ENCODE assay signal across 1 fruit fly cellular context in the genomic region with DNA sequence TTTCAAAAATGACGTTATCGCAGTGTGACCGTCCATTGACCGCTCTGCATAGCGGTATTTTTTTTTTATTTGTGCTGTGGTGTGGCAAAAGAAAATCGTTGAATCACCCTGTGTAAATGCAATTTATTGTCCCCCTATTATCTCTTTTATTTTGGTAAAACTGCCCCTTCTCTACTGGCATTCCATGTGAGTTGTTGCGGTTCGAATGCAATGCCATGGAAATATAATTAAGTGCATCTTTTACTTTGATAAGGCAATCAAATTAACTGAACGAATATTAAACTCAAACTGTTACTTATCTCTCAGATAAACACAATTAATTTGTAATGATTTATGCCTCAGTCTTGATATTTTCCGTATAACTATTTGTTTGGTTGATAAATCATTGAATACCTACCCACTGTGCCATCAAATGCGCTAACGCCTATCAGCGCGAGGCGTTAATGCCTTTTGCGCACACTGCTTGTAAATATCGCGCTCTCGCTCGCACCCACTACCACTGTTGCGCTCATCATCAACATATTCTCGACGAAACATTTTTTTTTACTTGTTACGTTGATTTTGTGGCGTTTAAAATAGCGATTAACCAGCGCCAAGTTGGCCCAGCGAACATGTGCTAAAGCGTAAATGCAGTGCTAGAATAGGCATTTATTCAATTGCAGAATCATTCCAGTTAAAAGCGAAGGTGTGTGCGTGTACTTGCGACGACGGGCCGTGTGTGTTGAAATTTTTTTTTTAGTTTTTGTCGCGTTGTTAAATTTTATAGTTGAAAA.
TF ChIP-seq lines count a peak whose summit lies in the region.

No protein-coding gene starts in this region.

TF ChIP-seq in whole organism, embryonic, 481 proteins besides CTCF, POLR2A, EP300 and RAD21 (continued from another document and continues in another):
- TF ChIP-seq maf-S (GFP tag; optimal IDR thresholded peaks at IDR 0.05; lab: Kevin White, UChicago) (peak; percentile 52), CG2712 (tag; optimal IDR thresholded peaks at IDR 0.05; lab: Kevin White, UChicago) (peak; percentile 62), Ada2b (GFP tag; IDR thresholded peaks at IDR 0.05; lab: Robert Waterston, UW) (0 out of 2 replicates have a peak, but pooled peaks have one; percentile 30), D (optimal IDR thresholded peaks at IDR 0.05; lab: Kevin White, UChicago) (no peak), D (GFP tag; optimal IDR thresholded peaks at IDR 0.05; lab: Kevin White, UChicago) (peak; percentile 27), CG15696 (tag; optimal IDR thresholded peaks at IDR 0.05; lab: Kevin White, UChicago) (peak; percentile 35), CG15479 (GFP tag; optimal IDR thresholded peaks at IDR 0.05; lab: Kevin White, UChicago) (peak; percentile 75), psq (GFP tag; optimal IDR thresholded peaks at IDR 0.05; lab: Kevin White, UChicago) (no peak), ind (GFP tag; optimal IDR thresholded peaks at IDR 0.05; lab: Kevin White, UChicago) (peak; percentile 65), CG12769 (tag; optimal IDR thresholded peaks at IDR 0.05; lab: Kevin White, UChicago) (no peak), CG6791 (GFP tag; IDR thresholded peaks at IDR 0.05; lab: Robert Waterston, UW; ENCODE audit: partially characterized antibody) (no peak), sr (GFP tag; IDR thresholded peaks at IDR 0.05; lab: Robert Waterston, UW) (no peak), Lhr (GFP tag; optimal IDR thresholded peaks at IDR 0.05; lab: Kevin White, UChicago) (peak; percentile 61), Ets97D (GFP tag; optimal IDR thresholded peaks at IDR 0.05; lab: Kevin White, UChicago) (peak; percentile 6), wdn (GFP tag; IDR thresholded peaks at IDR 0.05; lab: Robert Waterston, UW) (no peak), CkIIα-i1 (GFP tag; IDR thresholded peaks at IDR 0.05; lab: Robert Waterston, UW) (no peak), Pdp1 (GFP tag; optimal IDR thresholded peaks at IDR 0.05; lab: Kevin White, UChicago) (peak; percentile 51 to 63), Side (GFP tag; optimal IDR thresholded peaks at IDR 0.05; lab: Kevin White, UChicago) (no peak), B-H2 (GFP tag; optimal IDR thresholded peaks at IDR 0.05; lab: Kevin White, UChicago) (no peak), Ptx1 (GFP tag; IDR thresholded peaks at IDR 0.05; lab: Robert Waterston, UW) (peak; percentile 24; the same call in 1 of the 2 replicates), CG1024 (GFP tag; IDR thresholded peaks at IDR 0.05; lab: Robert Waterston, UW) (no peak), dm (GFP tag; optimal IDR thresholded peaks at IDR 0.05; lab: Kevin White, UChicago) (peak; percentile 25), NFAT (GFP tag; IDR thresholded peaks at IDR 0.05; lab: Robert Waterston, UW) (no peak), nmo (GFP tag; optimal IDR thresholded peaks at IDR 0.05; lab: Kevin White, UChicago) (peak; percentile 65), Antp (GFP tag; optimal IDR thresholded peaks at IDR 0.05; lab: Kevin White, UChicago) (peak; percentile 47), vfl (GFP tag; optimal IDR thresholded peaks at IDR 0.05; lab: Kevin White, UChicago) (no peak), HmgD (GFP tag; optimal IDR thresholded peaks at IDR 0.05; lab: Kevin White, UChicago) (peak; percentile 52), CG32532 (GFP tag; IDR thresholded peaks at IDR 0.05; lab: Robert Waterston, UW) (peak; percentile 40; the same call in 1 of the 2 replicates), aop (GFP tag; IDR thresholded peaks at IDR 0.05; lab: Robert Waterston, UW) (no peak), Neu2 (GFP tag; optimal IDR thresholded peaks at IDR 0.05; lab: Kevin White, UChicago; ENCODE audit: borderline replicate concordance) (no peak), Aef1 (GFP tag; IDR thresholded peaks at IDR 0.05; lab: Robert Waterston, UW) (0 out of 3 replicates have a peak, but pooled peaks have one; percentile 41), oc (tag; optimal IDR thresholded peaks at IDR 0.05; lab: Kevin White, UChicago) (no peak), CG14014 (GFP tag; IDR thresholded peaks at IDR 0.05; lab: Robert Waterston, UW) (no peak), br (optimal IDR thresholded peaks at IDR 0.05; lab: Kevin White, UChicago) (no peak), ham (GFP tag; IDR thresholded peaks at IDR 0.05; lab: Robert Waterston, UW) (no peak), fd3F (GFP tag; optimal IDR thresholded peaks at IDR 0.05; lab: Kevin White, UChicago) (peak; percentile 18), ftz-f1 (GFP tag; optimal IDR thresholded peaks at IDR 0.05; lab: Kevin White, UChicago) (no peak), CG10431 (GFP tag; optimal IDR thresholded peaks at IDR 0.05; lab: Kevin White, UChicago) (no peak), CG11398 (GFP tag; optimal IDR thresholded peaks at IDR 0.05; lab: Kevin White, UChicago) (no peak), dimm (GFP tag; IDR thresholded peaks at IDR 0.05; lab: Robert Waterston, UW) (no peak), hth (optimal IDR thresholded peaks at IDR 0.05; lab: Kevin White, UChicago) (no peak), Atf-2 (GFP tag; optimal IDR thresholded peaks at IDR 0.05; lab: Kevin White, UChicago) (peak; percentile 28), prd (optimal IDR thresholded peaks at IDR 0.05; lab: Kevin White, UChicago) (no peak), prd (GFP tag; IDR thresholded peaks at IDR 0.05; lab: Robert Waterston, UW) (peak; percentile 60; the same call in 1 of the 3 replicates), ranshi (GFP tag; IDR thresholded peaks at IDR 0.05; lab: Robert Waterston, UW) (peak; percentile 4; the same call in 1 of the 2 replicates), pfk (GFP tag; optimal IDR thresholded peaks at IDR 0.05; lab: Kevin White, UChicago) (no peak), CG8924 (tag; optimal IDR thresholded peaks at IDR 0.05; lab: Kevin White, UChicago) (peak; percentile 61), CG3847 (GFP tag; IDR thresholded peaks at IDR 0.05; lab: Robert Waterston, UW) (peak; percentile 22), CG13123 (GFP tag; optimal IDR thresholded peaks at IDR 0.05; lab: Kevin White, UChicago) (no peak), E2f2 (GFP tag; IDR thresholded peaks at IDR 0.05; lab: Robert Waterston, UW) (peak; percentile 29; the same call in 1 of the 2 replicates), Sox102F (GFP tag; optimal IDR thresholded peaks at IDR 0.05; lab: Kevin White, UChicago) (no peak), cato (GFP tag; optimal IDR thresholded peaks at IDR 0.05; lab: Kevin White, UChicago; ENCODE audit: borderline replicate concordance) (peak; percentile 45), tx (GFP tag; optimal IDR thresholded peaks at IDR 0.05; lab: Kevin White, UChicago) (peak; percentile 53), tin (GFP tag; optimal IDR thresholded peaks at IDR 0.05; lab: Kevin White, UChicago) (peak; percentile 60), gt (GFP tag; IDR thresholded peaks at IDR 0.05; lab: Robert Waterston, UW) (no peak), CG12659 (GFP tag; optimal IDR thresholded peaks at IDR 0.05; lab: Kevin White, UChicago) (peak; percentile 68), CG32772 (GFP tag; IDR thresholded peaks at IDR 0.05; lab: Robert Waterston, UW) (no peak), PHDP (tag; optimal IDR thresholded peaks at IDR 0.05; lab: Kevin White, UChicago) (peak; percentile 32), D19A (tag; optimal IDR thresholded peaks at IDR 0.05; lab: Kevin White, UChicago) (no peak), CG31388 (GFP tag; optimal IDR thresholded peaks at IDR 0.05; lab: Kevin White, UChicago) (no peak), CG12744 (GFP tag; optimal IDR thresholded peaks at IDR 0.05; lab: Kevin White, UChicago) (peak; percentile 22), emc (GFP tag; optimal IDR thresholded peaks at IDR 0.05; lab: Kevin White, UChicago) (peak; percentile 4), CG17385 (GFP tag; optimal IDR thresholded peaks at IDR 0.05; lab: Kevin White, UChicago) (peak; percentile 36), trh (GFP tag; optimal IDR thresholded peaks at IDR 0.05; lab: Kevin White, UChicago) (no peak), CG14965 (GFP tag; optimal IDR thresholded peaks at IDR 0.05; lab: Kevin White, UChicago; ENCODE audit: borderline replicate concordance) (no peak), z (GFP tag; IDR thresholded peaks at IDR 0.05; lab: Robert Waterston, UW) (no peak), MBD-R2 (GFP tag; IDR thresholded peaks at IDR 0.05; lab: Robert Waterston, UW) (peak; percentile 36; the same call in 1 of the 2 replicates), CG30403 (GFP tag; optimal IDR thresholded peaks at IDR 0.05; lab: Kevin White, UChicago) (peak; percentile 72), pzg (GFP tag; optimal IDR thresholded peaks at IDR 0.05; lab: Kevin White, UChicago) (peak; percentile 52), Hmx (GFP tag; optimal IDR thresholded peaks at IDR 0.05; lab: Kevin White, UChicago) (no peak), CG8478 (optimal IDR thresholded peaks at IDR 0.05; lab: Kevin White, UChicago) (peak; percentile 16), CG3281 (GFP tag; optimal IDR thresholded peaks at IDR 0.05; lab: Kevin White, UChicago) (peak; percentile 28), stc (GFP tag; IDR thresholded peaks at IDR 0.05; lab: Robert Waterston, UW) (no peak), CG3838 (GFP tag; optimal IDR thresholded peaks at IDR 0.05; lab: Kevin White, UChicago) (no peak), CG7357 (GFP tag; IDR thresholded peaks at IDR 0.05; lab: Robert Waterston, UW) (no peak), CG18011 (GFP tag; optimal IDR thresholded peaks at IDR 0.05; lab: Kevin White, UChicago) (no peak), Max (GFP tag; optimal IDR thresholded peaks at IDR 0.05; lab: Kevin White, UChicago) (peak; percentile 31), CG34224 (GFP tag; IDR thresholded peaks at IDR 0.05; lab: Robert Waterston, UW; ENCODE audit: partially characterized antibody) (no peak), Ets65A (GFP tag; lab: Kevin White, UChicago) (peak; percentile 54), YL-1 (GFP tag; optimal IDR thresholded peaks at IDR 0.05; lab: Kevin White, UChicago) (peak; percentile 32), abd-A (tag; optimal IDR thresholded peaks at IDR 0.05; lab: Kevin White, UChicago) (no peak), Nf-YA (GFP tag; IDR thresholded peaks at IDR 0.05; lab: Robert Waterston, UW) (no peak), Fer3 (tag; optimal IDR thresholded peaks at IDR 0.05; lab: Kevin White, UChicago) (peak; percentile 18), CG11247 (GFP tag; IDR thresholded peaks at IDR 0.05; lab: Robert Waterston, UW) (no peak), CG1233 (GFP tag; optimal IDR thresholded peaks at IDR 0.05; lab: Kevin White, UChicago) (peak; percentile 31), cas (GFP tag; IDR thresholded peaks at IDR 0.05; lab: Robert Waterston, UW) (no peak), Dbx (GFP tag; IDR thresholded peaks at IDR 0.05; lab: Robert Waterston, UW) (no peak), CG42726 (GFP tag; IDR thresholded peaks at IDR 0.05; lab: Robert Waterston, UW; ENCODE audit: partially characterized antibody) (no peak), Hr3 (GFP tag; optimal IDR thresholded peaks at IDR 0.05; lab: Kevin White, UChicago) (peak; percentile 51), CG11723 (GFP tag; optimal IDR thresholded peaks at IDR 0.05; lab: Kevin White, UChicago) (no peak), hkb (optimal IDR thresholded peaks at IDR 0.05; lab: Kevin White, UChicago) (no peak), hkb (GFP tag; IDR thresholded peaks at IDR 0.05; lab: Robert Waterston, UW) (peak; percentile 45; the same call in 1 of the 2 replicates), CG1647 (GFP tag; optimal IDR thresholded peaks at IDR 0.05; lab: Kevin White, UChicago) (no peak), gcm2 (GFP tag; optimal IDR thresholded peaks at IDR 0.05; lab: Kevin White, UChicago) (peak; percentile 9), Hr39 (optimal IDR thresholded peaks at IDR 0.05; lab: Kevin White, UChicago) (no peak), Sox100B (GFP tag; optimal IDR thresholded peaks at IDR 0.05; lab: Kevin White, UChicago) (peak; percentile 38), CG31441 (GFP tag; IDR thresholded peaks at IDR 0.05; lab: Robert Waterston, UW) (peak; percentile 38; the same call in 1 of the 2 replicates), Gsc (GFP tag; IDR thresholded peaks at IDR 0.05; lab: Robert Waterston, UW) (no peak), CG16863 (GFP tag; optimal IDR thresholded peaks at IDR 0.05; lab: Kevin White, UChicago) (peak; percentile 73), sens-2 (GFP tag; IDR thresholded peaks at IDR 0.05; lab: Robert Waterston, UW) (no peak), CG7963 (GFP tag; IDR thresholded peaks at IDR 0.05; lab: Robert Waterston, UW; ENCODE audit: partially characterized antibody) (no peak), Mad (GFP tag; optimal IDR thresholded peaks at IDR 0.05; lab: Kevin White, UChicago) (peak; percentile 49), corto (GFP tag; optimal IDR thresholded peaks at IDR 0.05; lab: Kevin White, UChicago) (no peak), mirr (GFP tag; optimal IDR thresholded peaks at IDR 0.05; lab: Kevin White, UChicago) (peak; percentile 3), CG12236 (GFP tag; optimal IDR thresholded peaks at IDR 0.05; lab: Kevin White, UChicago) (peak; percentile 40), nom (GFP tag; optimal IDR thresholded peaks at IDR 0.05; lab: Kevin White, UChicago) (no peak), ken (GFP tag; IDR thresholded peaks at IDR 0.05; lab: Robert Waterston, UW) (no peak), CG7928 (GFP tag; optimal IDR thresholded peaks at IDR 0.05; lab: Kevin White, UChicago) (no peak), CG2116 (GFP tag; optimal IDR thresholded peaks at IDR 0.05; lab: Kevin White, UChicago) (peak; percentile 45), slou (GFP tag; optimal IDR thresholded peaks at IDR 0.05; lab: Kevin White, UChicago) (no peak), Bgb (GFP tag; IDR thresholded peaks at IDR 0.05; lab: Robert Waterston, UW; ENCODE audit: partially characterized antibody) (no peak), CG11085 (GFP tag; IDR thresholded peaks at IDR 0.05; lab: Robert Waterston, UW) (0 out of 2 replicates have a peak, but pooled peaks have one; percentile 13), ab (GFP tag; optimal IDR thresholded peaks at IDR 0.05; lab: Kevin White, UChicago) (no peak), CG17829 (tag; optimal IDR thresholded peaks at IDR 0.05; lab: Kevin White, UChicago) (peak; percentile 48), CG7745 (tag; optimal IDR thresholded peaks at IDR 0.05; lab: Kevin White, UChicago) (no peak), Nf-YC (tag; optimal IDR thresholded peaks at IDR 0.05; lab: Kevin White, UChicago) (peak; percentile 36), peb (GFP tag; IDR thresholded peaks at IDR 0.05; lab: Robert Waterston, UW) (peak; percentile 29; the same call in 1 of the 2 replicates), CG15269 (tag; optimal IDR thresholded peaks at IDR 0.05; lab: Kevin White, UChicago) (no peak), lilli (GFP tag; optimal IDR thresholded peaks at IDR 0.05; lab: Kevin White, UChicago) (peak; percentile 59), Dip2 (GFP tag; IDR thresholded peaks at IDR 0.05; lab: Robert Waterston, UW) (no peak), TFAM (GFP tag; optimal IDR thresholded peaks at IDR 0.05; lab: Kevin White, UChicago) (no peak), CG10147 (GFP tag; optimal IDR thresholded peaks at IDR 0.05; lab: Kevin White, UChicago) (peak; percentile 15), CG4282 (GFP tag; optimal IDR thresholded peaks at IDR 0.05; lab: Kevin White, UChicago) (peak; percentile 82)
